Worm (Caenorhabditis elegans) whole organism, early embryonic: Measurements from ENCODE around the gene nspc-10.

Source experiments
- B0310.2 ChIP-seq: sonication (generic microtip); optimal IDR thresholded peaks from 2 replicates; lab custom pipeline; 2016; ENCODE audit warnings: mild to moderate bottlenecking, missing genetic modification characterization, missing compliant biosample characterization
- F13C5.2 ChIP-seq: sonication (generic microtip); optimal IDR thresholded peaks from 2 replicates; lab custom pipeline; 2017; ENCODE audit warnings: mild to moderate bottlenecking, missing genetic modification characterization, inconsistent platforms, missing compliant biosample characterization
- aly-1 ChIP-seq: sonication (generic microtip); optimal IDR thresholded peaks from 2 replicates; lab custom pipeline; 2016; ENCODE audit warnings: missing genetic modification characterization, missing compliant biosample characterization
- ama-1 ChIP-seq: fragments of 150-350 bp; optimal IDR thresholded peaks from 2 replicates; lab custom pipeline; 2014
- ceh-13 ChIP-seq: fragments of 200-800 bp; sonication (Bioruptor generic); optimal IDR thresholded peaks from 2 replicates; lab custom pipeline; 2018; ENCODE audit warnings: mild to moderate bottlenecking, missing genetic modification characterization, missing compliant biosample characterization
- ceh-36 ChIP-seq: sonication (generic microtip); optimal IDR thresholded peaks from 2 replicates; lab custom pipeline; 2016; ENCODE audit warnings: missing genetic modification characterization, inconsistent platforms, missing compliant biosample characterization
- ets-7 ChIP-seq: sonication (generic microtip); optimal IDR thresholded peaks from 2 replicates; lab custom pipeline; 2016; ENCODE audit warnings: missing genotype, missing genetic modification characterization, missing compliant biosample characterization
- flt-1 ChIP-seq: fragments of 200-800 bp; sonication (Bioruptor generic); IDR thresholded peaks from 2 replicates; pipeline ENCODE4 v1.3.6; 2022; ENCODE audit warnings: missing genetic modification characterization, missing compliant biosample characterization
- hmbx-1 ChIP-seq: sonication (generic microtip); optimal IDR thresholded peaks from 2 replicates; lab custom pipeline; 2016; ENCODE audit warnings: mild to moderate bottlenecking, missing genetic modification characterization, missing compliant biosample characterization
- hmg-4 ChIP-seq: fragments of 200-800 bp; sonication (Bioruptor generic); optimal IDR thresholded peaks from 2 replicates; lab custom pipeline; 2018; ENCODE audit warnings: mild to moderate bottlenecking, missing genetic modification characterization, missing compliant biosample characterization
- hnd-1 ChIP-seq: sonication (generic microtip); optimal IDR thresholded peaks from 2 replicates; lab custom pipeline; 2016; ENCODE audit warnings: missing genetic modification characterization, missing compliant biosample characterization
- scrt-1 ChIP-seq: fragments of 200-800 bp; sonication (Bioruptor generic); IDR thresholded peaks from 2 replicates; pipeline ENCODE4 v1.3.6; 2022; ENCODE audit warnings: missing genetic modification characterization, missing compliant biosample characterization
- sea-1 ChIP-seq: fragments of 200-800 bp; sonication (Bioruptor generic); conservative IDR thresholded peaks from 2 replicates; pipeline ENCODE4 v1.3.6; 2022; ENCODE audit warnings: missing genetic modification characterization, missing compliant biosample characterization
- tra-4 ChIP-seq: sonication (generic microtip); optimal IDR thresholded peaks from 2 replicates; lab custom pipeline; 2017; ENCODE audit warnings: missing genetic modification characterization, missing compliant biosample characterization

ce11 chrX:12306565-12306964 lies 36.8 kb upstream of the nspc-10 start, which contains the start of gene phf-32:
- no peak for TF ChIP-seq ama-1 (lab: Kevin White, UChicago)
- TF ChIP-seq ceh-36 (tag; lab: Kevin White, UChicago): no peak
- no peak for TF ChIP-seq tra-4 (tag; lab: Kevin White, UChicago)
- no peak for TF ChIP-seq sea-1
- no peak for TF ChIP-seq flt-1 (GFP tag; lab: Robert Waterston, UW)
- no peak for TF ChIP-seq aly-1
- TF ChIP-seq ets-7 (tag; lab: Kevin White, UChicago): no peak
- TF ChIP-seq ceh-13 (GFP tag; lab: Kevin White, UChicago): no peak
- TF ChIP-seq hmbx-1 (tag; lab: Kevin White, UChicago): no peak
- TF ChIP-seq hnd-1: no peak
- TF ChIP-seq scrt-1 (GFP tag; lab: Robert Waterston, UW): no peak
- no peak for TF ChIP-seq hmg-4 (GFP tag; lab: Kevin White, UChicago)
- TF ChIP-seq B0310.2: no peak
- no peak for TF ChIP-seq F13C5.2 (tag; lab: Kevin White, UChicago)
